Worm (Caenorhabditis elegans) whole organism, early embryonic: Measurements from ENCODE around the gene par-2.

Experiments used
- pes-1 ChIP-seq: fragments of 200-800 bp; sonication (Bioruptor generic); IDR thresholded peaks from 2 replicates; pipeline ENCODE4 v1.3.6; 2022; ENCODE audit warnings: missing genetic modification reagents, missing genetic modification characterization, missing compliant biosample characterization
- sea-1 ChIP-seq: fragments of 200-800 bp; sonication (Bioruptor generic); conservative IDR thresholded peaks from 2 replicates; pipeline ENCODE4 v1.3.6; 2022; ENCODE audit warnings: missing genetic modification characterization, missing compliant biosample characterization
- tra-4 ChIP-seq: sonication (generic microtip); optimal IDR thresholded peaks from 2 replicates; lab custom pipeline; 2017; ENCODE audit warnings: missing genetic modification characterization, missing compliant biosample characterization

DNA sequence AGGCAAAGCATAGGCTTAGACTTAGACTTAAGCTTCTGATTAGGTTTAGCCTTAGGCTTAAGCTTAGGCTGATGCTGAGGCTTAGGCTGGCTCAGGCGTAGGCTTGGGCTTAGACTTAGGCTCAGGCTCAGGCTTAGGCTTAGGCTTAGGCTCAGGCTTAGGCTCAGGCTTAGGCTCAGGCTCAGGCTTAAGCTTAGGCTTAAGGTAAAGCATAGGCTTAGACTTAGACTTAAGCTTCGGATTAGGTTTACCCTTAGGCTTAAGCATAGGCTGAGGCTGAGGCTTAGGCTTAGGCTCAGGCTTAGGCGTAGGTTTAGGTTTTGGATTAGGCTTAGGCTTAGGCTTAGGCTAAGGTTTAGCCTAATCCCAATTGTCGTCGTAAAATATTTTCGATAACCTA lies 18.3 kb downstream of the par-2 start:
- TF ChIP-seq pes-1 (GFP tag; lab: Robert Waterston, UW) (no peak), tra-4 (no peak), sea-1 (no peak)
